Worm (Caenorhabditis elegans): ENCODE data around the gene C18E9.2.

ce11 chrII:8921456-8921855 lies 43.4 kb upstream of the C18E9.2 start:
- TF ChIP-seq unc-62 (GFP tag; optimal IDR thresholded peaks at IDR 0.05) (no peak), nfya-1 (tag; optimal IDR thresholded peaks at IDR 0.05; ENCODE audit: borderline replicate concordance, insufficient read depth) (no peak), sptf-2 (GFP tag; optimal IDR thresholded peaks at IDR 0.05) (no peak), lir-1 (GFP tag; conservative IDR thresholded peaks at IDR 0.05) (no peak), bed-1 (GFP tag; IDR thresholded peaks at IDR 0.05) (no peak), cebp-2 (GFP tag; IDR thresholded peaks at IDR 0.05) (no peak), ama-1 (optimal IDR thresholded peaks at IDR 0.05) (no peak), ama-1 (GFP tag; optimal IDR thresholded peaks at IDR 0.05) (no peak), F57A8.1 (GFP tag; optimal IDR thresholded peaks at IDR 0.05) (no peak), pha-4 (tag; optimal IDR thresholded peaks at IDR 0.05) (no peak), tbp1 (GFP tag; optimal IDR thresholded peaks at IDR 0.05) (no peak), nhr-80 (tag; optimal IDR thresholded peaks at IDR 0.05) (no peak), tlf-1 (GFP tag; optimal IDR thresholded peaks at IDR 0.05) (no peak), Y67H2A.10 (GFP tag; conservative IDR thresholded peaks at IDR 0.05) (no peak)
